Fruit fly (Drosophila melanogaster) whole organism, embryonic: ENCODE data around the gene Gprk2.

Source experiments
- Ada2b ChIP-seq: fragments of 200-800 bp; sonication (Bioruptor generic); IDR thresholded peaks from 2 replicates; pipeline ENCODE4 v1.3.6; 2022; ENCODE audit warnings: missing biosample characterization, missing genetic modification characterization
- Blimp-1 ChIP-seq: fragments of 200-800 bp; sonication (Bioruptor generic); optimal IDR thresholded peaks from 3 replicates; lab custom pipeline; 2018; ENCODE audit warnings: missing biosample characterization, missing genetic modification characterization, mild to moderate bottlenecking, moderate library complexity, missing genetic modification reagents
- CG1024 ChIP-seq: fragments of 200-800 bp; sonication (Bioruptor generic); IDR thresholded peaks from 2 replicates; pipeline ENCODE4 v1.3.6; 2022; ENCODE audit warnings: missing biosample characterization, missing genetic modification characterization
- CG10321 ChIP-seq: fragments of 200-800 bp; sonication (Bioruptor generic); IDR thresholded peaks from 2 replicates; pipeline ENCODE4 v1.3.6; 2022; ENCODE audit warnings: missing biosample characterization, missing genetic modification characterization
- CG11093 ChIP-seq: fragments of 200-800 bp; sonication (Bioruptor generic); IDR thresholded peaks from 3 replicates; pipeline ENCODE4 v1.3.6; 2022; ENCODE audit warnings: missing biosample characterization, missing genetic modification characterization
- CG12236 ChIP-seq: fragments of 200-800 bp; sonication (Bioruptor generic); optimal IDR thresholded peaks from 2 replicates; lab custom pipeline; 2016; ENCODE audit warnings: missing biosample characterization, missing genetic modification characterization
- CG14441 ChIP-seq: fragments of 200-800 bp; sonication (Bioruptor generic); IDR thresholded peaks from 2 replicates; pipeline ENCODE4 v1.3.6; 2022; ENCODE audit warnings: missing biosample characterization, missing genetic modification characterization
- CG16779 ChIP-seq: fragments of 200-800 bp; sonication (Bioruptor generic); IDR thresholded peaks from 2 replicates; pipeline ENCODE4 v1.3.6; 2022; ENCODE audit warnings: missing biosample characterization, missing genetic modification characterization
- CG1792 ChIP-seq: fragments of 200-800 bp; sonication (Bioruptor generic); optimal IDR thresholded peaks from 2 replicates; lab custom pipeline; 2016; ENCODE audit warnings: missing biosample characterization, missing genetic modification characterization
- CG2678 ChIP-seq: fragments of 200-800 bp; sonication (Bioruptor generic); optimal IDR thresholded peaks from 3 replicates; lab custom pipeline; 2019; ENCODE audit warnings: missing biosample characterization, mild to moderate bottlenecking, missing genetic modification characterization, moderate library complexity
- CG31224 ChIP-seq: fragments of 200-800 bp; sonication (Bioruptor generic); IDR thresholded peaks from 2 replicates; pipeline ENCODE4 v1.3.6; 2022; ENCODE audit warnings: missing biosample characterization, missing genetic modification characterization
- CG31388 ChIP-seq: fragments of 200-800 bp; sonication (Bioruptor generic); optimal IDR thresholded peaks from 2 replicates; lab custom pipeline; 2016; ENCODE audit warnings: missing biosample characterization, missing genetic modification characterization
- CG3281 ChIP-seq: fragments of 200-800 bp; sonication (Bioruptor generic); optimal IDR thresholded peaks from 3 replicates; lab custom pipeline; 2017; ENCODE audit warnings: missing biosample characterization, mild to moderate bottlenecking, missing genetic modification characterization
- CG33557 ChIP-seq: fragments of 200-800 bp; sonication (Bioruptor generic); optimal IDR thresholded peaks from 2 replicates; lab custom pipeline; 2019; ENCODE audit warnings: missing biosample characterization, mild to moderate bottlenecking, missing genetic modification characterization, moderate library complexity
- CG4404 ChIP-seq: fragments of 200-800 bp; sonication (Bioruptor generic); IDR thresholded peaks from 2 replicates; pipeline ENCODE4 v1.3.6; 2022; ENCODE audit warnings: missing biosample characterization, missing genetic modification characterization
- CG8290 ChIP-seq, 3 experiments: fragments of 200-800 bp; sonication (Bioruptor generic); optimal IDR thresholded peaks; 2 replicates each; lab custom pipeline; 2016 to 2019; ENCODE audit warnings: missing biosample characterization in 3 of 3, missing genetic modification characterization in 3 of 3, mild to moderate bottlenecking in 2 of 3, moderate library complexity in 1 of 3
- CG9215 ChIP-seq: fragments of 200-800 bp; sonication (Bioruptor generic); IDR thresholded peaks from 2 replicates; pipeline ENCODE4 v1.3.6; 2022; ENCODE audit warnings: missing biosample characterization, missing genetic modification characterization
- CG9727 ChIP-seq: fragments of 200-800 bp; sonication (Bioruptor generic); optimal IDR thresholded peaks from 3 replicates; lab custom pipeline; 2017; ENCODE audit warnings: missing biosample characterization, mild to moderate bottlenecking, missing genetic modification characterization
- Camta ChIP-seq: fragments of 200-800 bp; sonication (Bioruptor generic); optimal IDR thresholded peaks from 2 replicates; lab custom pipeline; 2016; ENCODE audit warnings: missing biosample characterization, missing genetic modification characterization
- Dad ChIP-seq: fragments of 200-800 bp; sonication (Bioruptor generic); optimal IDR thresholded peaks from 3 replicates; lab custom pipeline; 2016; ENCODE audit warnings: missing biosample characterization, missing genetic modification characterization
- Dip2 ChIP-seq: fragments of 200-800 bp; sonication (Bioruptor generic); IDR thresholded peaks from 2 replicates; pipeline ENCODE4 v1.3.6; 2022; ENCODE audit warnings: missing biosample characterization, missing genetic modification characterization
- Doc3 ChIP-seq: fragments of 200-800 bp; sonication (Bioruptor generic); IDR thresholded peaks from 3 replicates; pipeline ENCODE4 v1.3.6; 2022; ENCODE audit warnings: missing biosample characterization, missing genetic modification characterization; ENCODE audit not compliant: partially characterized antibody
- Dref ChIP-seq: fragments of 200-800 bp; sonication (Bioruptor generic); IDR thresholded peaks from 2 replicates; pipeline ENCODE4 v1.3.6; 2022; ENCODE audit warnings: missing biosample characterization, missing genetic modification characterization
- Drgx ChIP-seq: fragments of 200-800 bp; sonication (Bioruptor generic); IDR thresholded peaks from 2 replicates; pipeline ENCODE4 v1.3.6; 2022; ENCODE audit warnings: missing biosample characterization, missing genetic modification characterization
- Fer2 ChIP-seq: fragments of 200-800 bp; sonication (Bioruptor generic); optimal IDR thresholded peaks from 2 replicates; lab custom pipeline; 2018; ENCODE audit warnings: missing biosample characterization, mild to moderate bottlenecking, missing genetic modification characterization, moderate library complexity
- Gug ChIP-seq: fragments of 200-800 bp; sonication (Bioruptor generic); IDR thresholded peaks from 4 replicates; pipeline ENCODE4 v1.3.6; 2022; ENCODE audit warnings: missing biosample characterization, missing genetic modification characterization
- H2.0 ChIP-seq: fragments of 200-800 bp; sonication (Bioruptor generic); IDR thresholded peaks from 2 replicates; pipeline ENCODE4 v1.3.6; 2022; ENCODE audit warnings: missing biosample characterization, missing genetic modification characterization
- Hr78 ChIP-seq, 2 experiments: fragments of 200-800 bp in 1 of 2; fragments of >200 bp in 1 of 2; sonication (Bioruptor generic) in 1 of 2; optimal IDR thresholded peaks; 2 replicates each; lab custom pipeline; 2017 to 2019; ENCODE audit warnings: missing biosample characterization in 2 of 2, missing genetic modification characterization in 2 of 2, mild to moderate bottlenecking in 1 of 2, moderate library complexity in 1 of 2
- Lhr ChIP-seq: fragments of 200-800 bp; sonication (Bioruptor generic); optimal IDR thresholded peaks from 3 replicates; lab custom pipeline; 2017; ENCODE audit warnings: mild to moderate bottlenecking, missing biosample characterization, missing genetic modification reagents, missing genetic modification characterization
- Ravus ChIP-seq: fragments of 200-800 bp; sonication (Bioruptor generic); IDR thresholded peaks from 2 replicates; pipeline ENCODE4 v1.3.6; 2022; ENCODE audit warnings: missing biosample characterization, missing genetic modification characterization
- Rfx ChIP-seq: fragments of 200-800 bp; sonication (Bioruptor generic); IDR thresholded peaks from 2 replicates; pipeline ENCODE4 v1.3.6; 2022; ENCODE audit warnings: missing biosample characterization, missing genetic modification characterization
- Sry-β ChIP-seq: fragments of 200-800 bp; sonication (Bioruptor generic); optimal IDR thresholded peaks from 2 replicates; lab custom pipeline; 2018; ENCODE audit warnings: missing biosample characterization, mild to moderate bottlenecking, missing genetic modification characterization, moderate library complexity
- Tbp ChIP-seq: fragments of >200 bp; optimal IDR thresholded peaks from 2 replicates; lab custom pipeline; 2018; ENCODE audit warnings: missing biosample characterization, missing genetic modification characterization
- az2 ChIP-seq: fragments of 200-800 bp; sonication (Bioruptor generic); optimal IDR thresholded peaks from 3 replicates; lab custom pipeline; 2016; ENCODE audit warnings: missing biosample characterization, missing genetic modification characterization
- bcd ChIP-seq: fragments of 200-800 bp; sonication (Bioruptor generic); optimal IDR thresholded peaks from 2 replicates; lab custom pipeline; 2017; ENCODE audit warnings: missing biosample characterization, mild to moderate bottlenecking, missing genetic modification characterization
- bigmax ChIP-seq: fragments of 200-800 bp; sonication (Bioruptor generic); optimal IDR thresholded peaks from 2 replicates; lab custom pipeline; 2018; ENCODE audit warnings: missing biosample characterization, mild to moderate bottlenecking, missing genetic modification characterization
- chif ChIP-seq, 2 experiments: fragments of 200-800 bp; sonication (Bioruptor generic); optimal IDR thresholded peaks; 3 replicates each; lab custom pipeline; 2016; ENCODE audit warnings: missing biosample characterization in 2 of 2, missing genetic modification characterization in 2 of 2
- da ChIP-seq: fragments of 200-800 bp; sonication (Bioruptor generic); optimal IDR thresholded peaks from 2 replicates; lab custom pipeline; 2016; ENCODE audit warnings: missing biosample characterization, missing genetic modification characterization
- ftz-f1 ChIP-seq: fragments of 200-800 bp; sonication (Bioruptor generic); optimal IDR thresholded peaks from 2 replicates; lab custom pipeline; 2016; ENCODE audit warnings: missing biosample characterization, missing genetic modification characterization
- grau ChIP-seq: fragments of 200-800 bp; optimal IDR thresholded peaks from 3 replicates; lab custom pipeline; 2019; ENCODE audit warnings: missing biosample characterization, mild to moderate bottlenecking, missing genetic modification characterization, moderate library complexity
- ind ChIP-seq: fragments of 200-800 bp; sonication (Bioruptor generic); optimal IDR thresholded peaks from 3 replicates; lab custom pipeline; 2016; ENCODE audit warnings: missing biosample characterization, missing genetic modification characterization
- nerfin-2 ChIP-seq: fragments of 200-800 bp; sonication (Bioruptor generic); IDR thresholded peaks from 2 replicates; pipeline ENCODE4 v1.3.6; 2022; ENCODE audit warnings: missing biosample characterization, missing genetic modification characterization; ENCODE audit not compliant: partially characterized antibody
- onecut ChIP-seq: fragments of 200-800 bp; sonication (Bioruptor generic); IDR thresholded peaks from 2 replicates; pipeline ENCODE4 v1.3.6; 2022; ENCODE audit warnings: missing biosample characterization, missing genetic modification characterization
- pita ChIP-seq: fragments of 200-800 bp; sonication (Bioruptor generic); optimal IDR thresholded peaks from 2 replicates; lab custom pipeline; 2017; ENCODE audit warnings: missing biosample characterization, mild to moderate bottlenecking, missing genetic modification characterization
- salm ChIP-seq: fragments of 200-800 bp; sonication (Bioruptor generic); optimal IDR thresholded peaks from 2 replicates; lab custom pipeline; 2018; ENCODE audit warnings: missing biosample characterization, mild to moderate bottlenecking, missing genetic modification characterization
- sd ChIP-seq: fragments of 200-800 bp; sonication (Bioruptor generic); optimal IDR thresholded peaks from 3 replicates; lab custom pipeline; 2018; ENCODE audit warnings: missing biosample characterization, mild to moderate bottlenecking, missing genetic modification characterization, moderate library complexity
- seq ChIP-seq: fragments of 200-800 bp; sonication (Bioruptor generic); IDR thresholded peaks from 2 replicates; pipeline ENCODE4 v1.3.6; 2022; ENCODE audit warnings: missing biosample characterization, missing genetic modification characterization
- shn ChIP-seq: fragments of 200-800 bp; sonication (Bioruptor generic); optimal IDR thresholded peaks from 3 replicates; lab custom pipeline; 2016; ENCODE audit warnings: missing biosample characterization, missing genetic modification characterization
- tna ChIP-seq: fragments of 200-800 bp; sonication (Bioruptor generic); IDR thresholded peaks from 2 replicates; pipeline ENCODE4 v1.3.6; 2022; ENCODE audit warnings: missing biosample characterization, missing genetic modification characterization; ENCODE audit not compliant: partially characterized antibody

Gene Gprk2

dm6 chr3R:31404499-31405276 lies at the start of gene Gprk2 (continued):
- TF ChIP-seq CG31224 (GFP tag; lab: Robert Waterston, UW) (peak; percentile 99), tna (no peak), CG16779 (GFP tag; lab: Robert Waterston, UW) (peak; percentile 100), CG10321 (GFP tag; lab: Robert Waterston, UW) (peak; percentile 93), salm (peak; percentile 100), Doc3 (GFP tag; lab: Robert Waterston, UW) (no peak), Blimp-1 (GFP tag; lab: Kevin White, UChicago) (peak; percentile 99), H2.0 (GFP tag; lab: Robert Waterston, UW) (peak; percentile 100), Dad (GFP tag; lab: Kevin White, UChicago) (peak; percentile 100), CG9727 (GFP tag; lab: Kevin White, UChicago) (peak; percentile 100), Dip2 (peak; percentile 82), CG1792 (GFP tag; lab: Kevin White, UChicago) (peak; percentile 100), Ravus (GFP tag; lab: Robert Waterston, UW) (peak; percentile 100), Rfx (GFP tag; lab: Robert Waterston, UW) (peak; percentile 100), shn (GFP tag; lab: Kevin White, UChicago) (peak; percentile 100), CG1024 (GFP tag; lab: Robert Waterston, UW) (peak; percentile 99), Hr78 (GFP tag; optimal IDR thresholded peaks at IDR 0.05; lab: Kevin White, UChicago) (peak in 1 of 2 experiments; percentile 97), CG9215 (peak; percentile 99), CG2678 (peak; percentile 100), onecut (GFP tag; lab: Robert Waterston, UW) (peak; percentile 99), Ada2b (GFP tag; lab: Robert Waterston, UW) (peak; percentile 100), Tbp (GFP tag; lab: Kevin White, UChicago) (peak; percentile 75), seq (GFP tag; lab: Robert Waterston, UW) (peak; percentile 100), CG12236 (GFP tag; lab: Kevin White, UChicago) (peak; percentile 99), CG3281 (GFP tag; lab: Kevin White, UChicago) (peak; percentile 100), sd (tag; lab: Kevin White, UChicago) (peak; percentile 98), CG33557 (GFP tag; lab: Kevin White, UChicago) (peak; percentile 96), CG8290 (GFP tag; optimal IDR thresholded peaks at IDR 0.05; lab: Kevin White, UChicago) (peak; percentile 98), CG8290 (tag; optimal IDR thresholded peaks at IDR 0.05; lab: Kevin White, UChicago) (peak; percentile 87 to 100), Camta (GFP tag; lab: Kevin White, UChicago) (peak; percentile 100), Gug (GFP tag; lab: Robert Waterston, UW) (peak; percentile 100), Lhr (peak; percentile 99), ftz-f1 (peak; percentile 99), CG4404 (peak; percentile 99), chif (GFP tag; optimal IDR thresholded peaks at IDR 0.05; lab: Kevin White, UChicago) (peak; percentile 100), Fer2 (tag; lab: Kevin White, UChicago) (peak; percentile 99), CG31388 (peak; percentile 100), Dref (GFP tag; lab: Robert Waterston, UW) (peak; percentile 58), grau (tag; lab: Kevin White, UChicago) (peak; percentile 100), Drgx (GFP tag; lab: Robert Waterston, UW) (peak; percentile 100), da (GFP tag; lab: Kevin White, UChicago) (peak; percentile 99), Sry-β (GFP tag; lab: Kevin White, UChicago) (peak; percentile 97), bcd (GFP tag; lab: Kevin White, UChicago) (peak; percentile 100), ind (GFP tag; lab: Kevin White, UChicago) (peak; percentile 100), nerfin-2 (no peak), bigmax (GFP tag; lab: Kevin White, UChicago) (peak; percentile 89), az2 (peak; percentile 100), pita (GFP tag; lab: Kevin White, UChicago) (no peak), CG14441 (GFP tag; lab: Robert Waterston, UW) (peak; percentile 100), CG11093 (GFP tag; lab: Robert Waterston, UW) (peak; percentile 99)
